Worm (Caenorhabditis elegans): Measurements from ENCODE around the gene str-226.
"Not testable (repeated sequence)": the region's sequence is repeated elsewhere in the genome, so short reads cannot be mapped to it uniquely, and the experiment has no call there.

The str-226 gene

DNA sequence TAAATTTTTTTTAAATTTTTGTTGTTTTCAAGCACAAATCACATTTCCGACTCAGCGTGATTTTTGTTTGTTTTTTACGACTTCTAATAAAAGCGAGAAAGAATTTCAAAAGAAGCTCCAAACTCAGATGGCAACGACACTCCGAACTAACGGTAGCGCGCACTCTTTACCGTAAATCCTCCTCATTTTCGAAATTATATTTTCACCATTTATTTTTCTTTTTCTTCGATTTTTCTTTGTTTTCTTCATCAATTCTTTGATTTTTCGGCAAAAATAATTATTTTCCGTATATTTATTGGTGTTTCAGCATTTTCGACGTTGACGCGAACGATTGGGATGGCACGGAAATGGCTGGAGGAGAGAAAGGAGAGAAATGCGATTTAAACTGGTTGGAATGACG lies 46.3 kb downstream of the str-226 start, which contains the start of gene T24A6.1:
Gene T24A6.1 (plus strand): TSS at position 301 of the 400 bp plus-strand sequence.
- TF ChIP-seq npax-4, ref-2, K02D7.2 (tag; optimal IDR thresholded peaks at IDR 0.05): not testable (repeated sequence)

- not testable (repeated sequence) for TF ChIP-seq pha-2 (tag; optimal IDR thresholded peaks at IDR 0.05); hlh-13 (GFP tag; optimal IDR thresholded peaks at IDR 0.05); hlh-8 (tag; optimal IDR thresholded peaks at IDR 0.05)
These were observed 50.3 kb downstream of the str-226 start, which contains the start of gene T24A6.16 for ce11 chrV:3562824-3563223. Gene T24A6.16, minus strand, starts transcription at chrV:3562924.

All from whole organism, late embryonic.